Fruit fly (Drosophila melanogaster) whole organism, pupa: Measurements from ENCODE around the gene CG13068.

Source experiments
- CG10348 ChIP-seq: fragments of 200-800 bp; sonication (Bioruptor generic); IDR thresholded peaks from 2 replicates; pipeline ENCODE4 v1.3.6; 2022; ENCODE audit warnings: missing biosample characterization, missing genetic modification characterization
- CG12605 ChIP-seq: fragments of 200-800 bp; sonication (Bioruptor generic); IDR thresholded peaks from 2 replicates; pipeline ENCODE4 v1.3.6; 2022; ENCODE audit warnings: missing biosample characterization, missing genetic modification characterization
- CG13204 ChIP-seq: fragments of 200-800 bp; sonication (Bioruptor generic); optimal IDR thresholded peaks from 2 replicates; lab custom pipeline; 2018; ENCODE audit warnings: missing biosample characterization, mild to moderate bottlenecking, missing genetic modification characterization, moderate library complexity
- CG14655 ChIP-seq: fragments of 200-800 bp; sonication (Bioruptor generic); optimal IDR thresholded peaks from 3 replicates; lab custom pipeline; 2017; ENCODE audit warnings: mild to moderate bottlenecking, missing biosample characterization, missing genetic modification reagents, missing genetic modification characterization
- CG15710 ChIP-seq: fragments of 200-800 bp; sonication (Bioruptor generic); optimal IDR thresholded peaks from 2 replicates; lab custom pipeline; 2018; ENCODE audit warnings: missing biosample characterization, mild to moderate bottlenecking, missing genetic modification characterization, moderate library complexity
- CG17806 ChIP-seq: fragments of 200-800 bp; sonication (Bioruptor generic); optimal IDR thresholded peaks from 2 replicates; lab custom pipeline; 2018; ENCODE audit warnings: missing biosample characterization, mild to moderate bottlenecking, missing genetic modification characterization, moderate library complexity
- CG32121 ChIP-seq: fragments of 200-800 bp; sonication (Bioruptor generic); IDR thresholded peaks from 2 replicates; pipeline ENCODE4 v1.3.6; 2022; ENCODE audit warnings: missing biosample characterization, missing genetic modification characterization
- CG34367 ChIP-seq: fragments of 200-800 bp; sonication (Bioruptor generic); optimal IDR thresholded peaks from 2 replicates; lab custom pipeline; 2018; ENCODE audit warnings: missing biosample characterization, mild to moderate bottlenecking, missing genetic modification characterization
- CG4496 ChIP-seq: fragments of 200-800 bp; sonication (Bioruptor generic); IDR thresholded peaks from 3 replicates; pipeline ENCODE4 v1.3.6; 2022; ENCODE audit warnings: missing biosample characterization, missing genetic modification characterization
- CG8159 ChIP-seq: fragments of 200-800 bp; sonication (Bioruptor generic); optimal IDR thresholded peaks from 3 replicates; lab custom pipeline; 2018; ENCODE audit warnings: missing biosample characterization, mild to moderate bottlenecking, missing genetic modification characterization, moderate library complexity
- CG8301 ChIP-seq: fragments of 200-800 bp; sonication (Bioruptor generic); optimal IDR thresholded peaks from 2 replicates; lab custom pipeline; 2018; ENCODE audit warnings: missing biosample characterization, mild to moderate bottlenecking, missing genetic modification characterization
- CG9948 ChIP-seq: fragments of 200-800 bp; sonication (Bioruptor generic); optimal IDR thresholded peaks from 2 replicates; lab custom pipeline; 2018; ENCODE audit warnings: missing biosample characterization, mild to moderate bottlenecking, missing genetic modification characterization, moderate library complexity
- D1 ChIP-seq: fragments of 200-800 bp; sonication (Bioruptor generic); optimal IDR thresholded peaks from 2 replicates; lab custom pipeline; 2018; ENCODE audit warnings: missing biosample characterization, mild to moderate bottlenecking, missing genetic modification characterization, moderate library complexity
- EcR ChIP-seq: fragments of 200-800 bp; sonication (Bioruptor generic); optimal IDR thresholded peaks from 3 replicates; lab custom pipeline; 2019; ENCODE audit warnings: missing biosample characterization, missing genetic modification characterization, mild to moderate bottlenecking, moderate library complexity, missing genetic modification reagents
- Ets98B ChIP-seq: fragments of 200-800 bp; sonication (Bioruptor generic); IDR thresholded peaks from 2 replicates; pipeline ENCODE4 v1.3.6; 2022; ENCODE audit warnings: missing biosample characterization, missing genetic modification characterization
- Pif1A ChIP-seq: fragments of 200-800 bp; sonication (Bioruptor generic); optimal IDR thresholded peaks from 3 replicates; lab custom pipeline; 2016; ENCODE audit warnings: missing biosample characterization, missing genetic modification characterization
- Pif1B ChIP-seq: fragments of 200-800 bp; sonication (Bioruptor generic); optimal IDR thresholded peaks from 3 replicates; lab custom pipeline; 2016; ENCODE audit warnings: missing biosample characterization, missing genetic modification characterization
- Snoo ChIP-seq: fragments of 200-800 bp; sonication (Bioruptor generic); optimal IDR thresholded peaks from 3 replicates; lab custom pipeline; 2017; ENCODE audit warnings: missing biosample characterization, mild to moderate bottlenecking, missing genetic modification characterization, inconsistent platforms
- fd96Ca ChIP-seq: fragments of 200-800 bp; sonication (Bioruptor generic); IDR thresholded peaks from 3 replicates; pipeline ENCODE4 v1.3.6; 2022; ENCODE audit warnings: missing biosample characterization, missing genetic modification characterization
- gl ChIP-seq: fragments of 200-800 bp; sonication (Bioruptor generic); optimal IDR thresholded peaks from 2 replicates; lab custom pipeline; 2018; ENCODE audit warnings: missing biosample characterization, mild to moderate bottlenecking, missing genetic modification characterization
- rn ChIP-seq: fragments of 200-800 bp; sonication (Bioruptor generic); IDR thresholded peaks from 2 replicates; pipeline ENCODE4 v1.3.6; 2022; ENCODE audit warnings: missing biosample characterization, missing genetic modification characterization

CG13068 gene

DNA sequence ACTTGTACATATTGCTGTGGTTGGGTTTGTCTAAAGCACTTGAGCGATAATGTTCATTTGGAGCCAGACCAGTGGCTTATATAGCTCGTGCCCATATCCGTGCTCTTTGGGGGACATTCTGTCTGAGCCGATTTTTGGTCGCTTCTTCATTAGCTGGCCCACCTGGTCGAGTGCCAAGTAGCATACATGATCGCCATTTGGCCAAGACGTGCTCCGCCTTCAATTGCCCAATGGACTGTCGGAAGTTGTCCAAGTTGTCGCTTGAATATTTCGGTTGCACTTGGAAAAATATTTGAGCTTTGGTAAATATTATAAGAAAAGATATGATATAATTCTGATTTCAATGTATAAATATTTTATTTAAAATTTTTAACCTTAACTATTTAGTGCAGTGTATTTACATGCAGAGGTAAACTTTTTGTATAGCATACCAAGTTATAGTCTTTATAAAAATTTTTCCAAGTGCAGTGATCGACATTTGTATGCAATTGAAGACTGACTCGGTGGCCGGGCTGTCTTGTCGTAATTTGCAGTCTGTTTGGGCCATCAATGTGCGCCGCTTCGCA is 16.2 kb downstream of the CG13068 start, which contains the start of gene CG13047:
CG13047 (minus strand) TSS at position 51 of the 566 bp plus-strand sequence.
- 0 out of 3 replicates have a peak, but pooled peaks have one; percentile 17 for TF ChIP-seq CG4496
- TF ChIP-seq CG14655 (GFP tag; lab: Kevin White, UChicago), result peak; percentile 17
- peak; percentile 1 for TF ChIP-seq CG34367
- TF ChIP-seq CG15710, result peak; percentile 29
- TF ChIP-seq CG17806 (tag; lab: Kevin White, UChicago), result peak; percentile 33
- no peak for TF ChIP-seq Ets98B
- TF ChIP-seq Snoo (tag; lab: Kevin White, UChicago), result no peak
- peak; percentile 55 for TF ChIP-seq CG8159 (tag; lab: Kevin White, UChicago)
- TF ChIP-seq CG12605 (GFP tag; lab: Robert Waterston, UW), result no peak
- peak; percentile 52 for TF ChIP-seq CG9948 (tag; lab: Kevin White, UChicago)

dm6 chr3L:16286258-16286657 is 17.1 kb downstream of the CG13068 start:
- TF ChIP-seq Pif1B (GFP tag; lab: Kevin White, UChicago) (peak; percentile 56), Pif1A (GFP tag; lab: Kevin White, UChicago) (peak; percentile 65), CG15710 (peak; percentile 86), CG4496 (no peak), CG34367 (peak; percentile 67), CG17806 (tag; lab: Kevin White, UChicago) (peak; percentile 76), CG9948 (tag; lab: Kevin White, UChicago) (peak; percentile 70), Snoo (tag; lab: Kevin White, UChicago) (peak; percentile 7), CG8301 (tag; lab: Kevin White, UChicago) (no peak), CG8159 (tag; lab: Kevin White, UChicago) (peak; percentile 89), CG13204 (peak; percentile 33), EcR (GFP tag; lab: Kevin White, UChicago) (peak; percentile 87), gl (tag; lab: Kevin White, UChicago) (peak; percentile 53), D1 (tag; lab: Kevin White, UChicago) (peak; percentile 62), rn (GFP tag; lab: Robert Waterston, UW) (no peak), CG32121 (GFP tag; lab: Robert Waterston, UW) (no peak), CG14655 (GFP tag; lab: Kevin White, UChicago) (peak; percentile 27)

DNA sequence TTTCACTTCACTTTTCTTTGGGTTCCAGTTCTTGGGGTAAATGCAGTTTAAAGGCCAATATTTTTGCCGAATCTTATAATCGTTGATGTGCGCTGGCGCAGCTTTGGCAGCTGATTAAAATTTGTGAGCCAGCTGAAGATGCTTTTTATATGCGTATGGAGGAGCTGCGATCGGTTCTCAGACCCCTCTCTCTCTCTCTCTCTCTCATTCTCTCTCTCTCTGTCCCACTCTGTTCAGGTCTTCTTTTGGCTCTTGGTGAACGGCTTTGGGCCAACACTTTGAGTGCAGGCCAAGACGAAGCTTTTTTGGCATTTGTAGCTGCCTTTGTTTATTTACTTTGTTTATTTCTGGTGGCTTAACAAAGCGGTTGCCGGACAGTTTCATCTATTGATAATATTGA is 19.1 kb downstream of the CG13068 start, which contains the start of gene CG13046:
CG13046 (minus strand) TSS at position 101 of the 400 bp plus-strand sequence.
- TF ChIP-seq gl (tag; lab: Kevin White, UChicago) (no peak), CG17806 (tag; lab: Kevin White, UChicago) (no peak), CG9948 (tag; lab: Kevin White, UChicago) (no peak), CG8159 (tag; lab: Kevin White, UChicago) (no peak), CG34367 (no peak), CG32121 (GFP tag; lab: Robert Waterston, UW) (no peak), CG12605 (GFP tag; lab: Robert Waterston, UW) (no peak), CG10348 (GFP tag; lab: Robert Waterston, UW) (no peak), Snoo (tag; lab: Kevin White, UChicago) (no peak)
- TF ChIP-seq, all 21 proteins: peak for 0

DNA sequence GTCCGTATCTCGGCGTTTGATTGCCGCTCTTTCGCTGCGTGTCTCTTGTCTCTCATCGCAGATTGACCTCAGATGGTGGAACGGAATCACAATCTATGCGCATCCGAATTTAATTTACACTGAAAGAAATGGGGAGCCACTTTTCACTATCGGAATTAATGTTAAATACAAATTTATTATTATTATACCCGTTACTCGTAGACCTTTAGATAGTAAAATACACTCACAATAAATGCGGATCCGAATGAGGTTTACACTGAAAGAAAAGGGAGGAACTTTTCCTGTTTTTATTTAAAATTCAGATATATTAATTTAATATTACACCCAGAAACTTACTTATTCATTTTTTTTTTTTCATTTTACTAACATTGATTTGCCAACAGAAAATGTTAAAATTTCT is 19.9 kb downstream of the CG13068 start:
- peak; percentile 5 for TF ChIP-seq CG15710
- TF ChIP-seq CG34367, result peak; percentile 3
- TF ChIP-seq CG9948 (tag; lab: Kevin White, UChicago), result peak; percentile 32
- TF ChIP-seq Snoo (tag; lab: Kevin White, UChicago), result no peak
- peak; percentile 25 for TF ChIP-seq Pif1A (GFP tag; lab: Kevin White, UChicago)
- TF ChIP-seq CG14655 (GFP tag; lab: Kevin White, UChicago), result peak; percentile 52
- no peak for TF ChIP-seq CG12605 (GFP tag; lab: Robert Waterston, UW)
- peak; percentile 10 for TF ChIP-seq CG8159 (tag; lab: Kevin White, UChicago)
- peak; percentile 22 for TF ChIP-seq CG17806 (tag; lab: Kevin White, UChicago)

dm6 chr3L:16290850-16291249 is 21.7 kb downstream of the CG13068 start, which contains the start of gene CG13045:
Gene CG13045 (minus strand): TSS chr3L:16290950.
- TF ChIP-seq Pif1B (GFP tag; lab: Kevin White, UChicago) (no peak), gl (tag; lab: Kevin White, UChicago) (no peak), Snoo (tag; lab: Kevin White, UChicago) (no peak), CG4496 (no peak), D1 (tag; lab: Kevin White, UChicago) (no peak), CG12605 (GFP tag; lab: Robert Waterston, UW) (no peak), CG32121 (GFP tag; lab: Robert Waterston, UW) (no peak), CG9948 (tag; lab: Kevin White, UChicago) (no peak), CG14655 (GFP tag; lab: Kevin White, UChicago) (no peak), Ets98B (no peak), rn (GFP tag; lab: Robert Waterston, UW) (no peak), CG34367 (no peak), CG15710 (no peak), CG10348 (GFP tag; lab: Robert Waterston, UW) (no peak), CG17806 (tag; lab: Kevin White, UChicago) (no peak), CG8301 (tag; lab: Kevin White, UChicago) (no peak), EcR (GFP tag; lab: Kevin White, UChicago) (no peak), Pif1A (GFP tag; lab: Kevin White, UChicago) (no peak), CG13204 (no peak)

DNA sequence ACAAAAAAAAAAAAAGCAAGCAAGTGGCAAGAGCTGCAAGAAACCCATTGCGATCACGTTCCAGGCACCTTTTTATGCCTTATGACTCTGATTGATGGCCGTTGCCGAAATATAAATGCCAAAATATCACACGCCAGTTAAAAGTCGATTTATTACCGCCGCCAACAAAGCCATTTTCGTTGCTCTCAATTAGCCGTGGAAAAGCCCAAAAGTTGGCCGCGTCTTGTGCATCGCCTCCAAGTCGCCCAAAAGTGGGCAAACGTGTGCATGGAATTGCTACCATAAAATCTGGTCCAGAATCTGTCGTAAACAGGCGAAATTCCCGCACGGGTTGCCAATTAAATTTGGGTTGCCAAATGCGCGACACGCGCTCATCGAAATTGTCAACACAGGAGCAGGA is 22.5 kb downstream of the CG13068 start:
- TF ChIP-seq fd96Ca (GFP tag; lab: Robert Waterston, UW) (peak; percentile 19; the same call in 1 of the 3 replicates), EcR (GFP tag; lab: Kevin White, UChicago) (no peak), Pif1B (GFP tag; lab: Kevin White, UChicago) (no peak), Snoo (tag; lab: Kevin White, UChicago) (no peak), Ets98B (peak; percentile 48), CG10348 (GFP tag; lab: Robert Waterston, UW) (no peak), CG8301 (tag; lab: Kevin White, UChicago) (no peak), CG4496 (peak; percentile 13; the same call in 1 of the 3 replicates), CG14655 (GFP tag; lab: Kevin White, UChicago) (no peak), CG34367 (no peak)
